Worm (Caenorhabditis elegans) whole organism, L4/young adult: ENCODE results near the gene K12D12.5.
A peak's percentile ranks its signal among the peaks of the same experiment; 100 is the strongest.

Source experiments
- W03F9.2 ChIP-seq: fragments of 150-350 bp; optimal IDR thresholded peaks from 2 replicates; lab custom pipeline; 2014; ENCODE audit warnings: missing biosample characterization, missing genetic modification characterization
- dao-5 ChIP-seq: sonication (generic microtip); optimal IDR thresholded peaks from 2 replicates; lab custom pipeline; 2016; ENCODE audit warnings: missing genotype, missing genetic modification characterization, moderate library complexity, missing compliant biosample characterization
- him-1 ChIP-seq: sonication (generic microtip); optimal IDR thresholded peaks from 2 replicates; lab custom pipeline; 2016; ENCODE audit warnings: missing genotype, missing genetic modification reagents, missing genetic modification characterization, missing compliant biosample characterization

ce11 chrII:11874674-11875198 lies 13.9 kb downstream of the K12D12.5 start, which contains the start of the genes npp-3 and top-2:
- peak; percentile 74 for TF ChIP-seq him-1 (tag; lab: Kevin White, UChicago)
- no peak for TF ChIP-seq dao-5 (tag; lab: Kevin White, UChicago)
- TF ChIP-seq W03F9.2 (tag; lab: Kevin White, UChicago) = peak; percentile 88
